Fruit fly (Drosophila melanogaster): ENCODE measurements around the gene Pex14.

- TF ChIP-seq psq (optimal IDR thresholded peaks at IDR 0.05) (no peak), insv (optimal IDR thresholded peaks at IDR 0.05) (no peak), Sin3A (optimal IDR thresholded peaks at IDR 0.05) (no peak), h (optimal IDR thresholded peaks at IDR 0.05) (no peak), ttk (optimal IDR thresholded peaks at IDR 0.05) (no peak), Myc (optimal IDR thresholded peaks at IDR 0.05) (no peak)
These were observed 37.2 kb downstream of the Pex14 start, which contains the start of the genes CG3618 and Pka-R1 for dm6 chr3L:20815666-20816375.

Data from Kc167 (cell line).